Fruit fly (Drosophila melanogaster) whole organism, wandering third instar larva: ENCODE measurements around the gene CG5516.

ENCODE experiments used
- Abd-B ChIP-seq: fragments of >200 bp; optimal IDR thresholded peaks from 2 replicates; lab custom pipeline; 2017; ENCODE audit warnings: missing biosample characterization, missing genetic modification characterization
- CG9705 ChIP-seq: fragments of 200-800 bp; sonication (Bioruptor generic); optimal IDR thresholded peaks from 2 replicates; lab custom pipeline; 2018; ENCODE audit warnings: missing biosample characterization, mild to moderate bottlenecking, missing genetic modification characterization
- CrebA ChIP-seq: fragments of 200-800 bp; sonication (Bioruptor generic); optimal IDR thresholded peaks from 2 replicates; lab custom pipeline; 2016; ENCODE audit warnings: missing biosample characterization, mild to moderate bottlenecking, missing genetic modification characterization, borderline replicate concordance
- Dfd ChIP-seq: fragments of >200 bp; optimal IDR thresholded peaks from 2 replicates; lab custom pipeline; 2017; ENCODE audit warnings: missing biosample characterization, missing genetic modification characterization
- Dif ChIP-seq: fragments of 200-275, 200-300 bp; sonication (Bioruptor generic); optimal IDR thresholded peaks from 2 replicates; lab custom pipeline; 2018; ENCODE audit warnings: missing biosample characterization, missing genetic modification characterization; ENCODE audit not compliant: partially characterized antibody
- Myc ChIP-seq: fragments of >200 bp; optimal IDR thresholded peaks from 2 replicates; lab custom pipeline; 2017
- brk ChIP-seq: fragments of 200-800 bp; sonication (Bioruptor generic); optimal IDR thresholded peaks from 2 replicates; lab custom pipeline; 2016; ENCODE audit warnings: missing biosample characterization, mild to moderate bottlenecking, missing genetic modification characterization
- dmrt93B ChIP-seq: fragments of 200-800 bp; sonication (Bioruptor generic); optimal IDR thresholded peaks from 2 replicates; lab custom pipeline; 2018; ENCODE audit warnings: missing biosample characterization, mild to moderate bottlenecking, missing genetic modification characterization
- h ChIP-seq: fragments of 200-800 bp; sonication (Bioruptor generic); optimal IDR thresholded peaks from 3 replicates; lab custom pipeline; 2016; ENCODE audit warnings: missing biosample characterization, mild to moderate bottlenecking, missing genetic modification characterization
- psq ChIP-seq: fragments of 200-800 bp; sonication (Bioruptor generic); optimal IDR thresholded peaks from 3 replicates; lab custom pipeline; 2017; ENCODE audit warnings: missing biosample characterization, mild to moderate bottlenecking, missing genetic modification characterization, moderate library complexity
- sage ChIP-seq: fragments of 200-800 bp; sonication (Bioruptor generic); optimal IDR thresholded peaks from 2 replicates; lab custom pipeline; 2016; ENCODE audit warnings: missing biosample characterization, mild to moderate bottlenecking, missing genetic modification characterization
- sv ChIP-seq: fragments of 200-800 bp; sonication (Bioruptor generic); optimal IDR thresholded peaks from 3 replicates; lab custom pipeline; 2016; ENCODE audit warnings: missing biosample characterization, missing genetic modification characterization
- usp ChIP-seq: fragments of >200 bp; optimal IDR thresholded peaks from 2 replicates; lab custom pipeline; 2017; ENCODE audit warnings: missing biosample characterization, missing genetic modification characterization

DNA sequence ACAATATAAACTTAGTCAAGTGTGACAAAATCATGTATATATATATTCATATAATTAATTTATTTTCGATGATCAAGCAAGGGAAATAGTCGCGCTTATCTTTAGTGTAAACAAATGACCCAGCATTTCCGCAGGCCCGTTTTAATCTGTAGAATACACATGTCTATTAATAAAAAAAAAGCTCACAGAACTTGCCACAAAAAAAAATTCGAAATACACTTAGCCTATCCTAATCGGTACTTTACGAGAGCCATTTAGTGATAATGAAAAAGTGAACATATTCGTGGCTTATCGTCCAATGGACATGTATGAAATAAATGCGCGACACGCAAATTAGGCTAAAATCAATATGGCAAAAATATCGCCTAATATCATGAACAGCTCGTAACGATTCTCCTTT lies 11.5 kb downstream of the CG5516 start:
- TF ChIP-seq psq (no peak), Myc (lab: Kevin White, UChicago) (no peak), CrebA (GFP tag; lab: Kevin White, UChicago) (no peak), h (no peak), sv (GFP tag; lab: Kevin White, UChicago) (no peak), sage (GFP tag; lab: Kevin White, UChicago) (no peak), Dif (no peak), brk (GFP tag; lab: Kevin White, UChicago) (no peak), Dfd (GFP tag; lab: Kevin White, UChicago) (no peak), Abd-B (no peak), CG9705 (no peak), dmrt93B (no peak), usp (no peak)
